Fruit fly (Drosophila melanogaster): ENCODE data around the gene Acbp3.
A peak's percentile ranks its signal among the peaks of the same experiment; 100 is the strongest.

The Acbp3 gene

DNA sequence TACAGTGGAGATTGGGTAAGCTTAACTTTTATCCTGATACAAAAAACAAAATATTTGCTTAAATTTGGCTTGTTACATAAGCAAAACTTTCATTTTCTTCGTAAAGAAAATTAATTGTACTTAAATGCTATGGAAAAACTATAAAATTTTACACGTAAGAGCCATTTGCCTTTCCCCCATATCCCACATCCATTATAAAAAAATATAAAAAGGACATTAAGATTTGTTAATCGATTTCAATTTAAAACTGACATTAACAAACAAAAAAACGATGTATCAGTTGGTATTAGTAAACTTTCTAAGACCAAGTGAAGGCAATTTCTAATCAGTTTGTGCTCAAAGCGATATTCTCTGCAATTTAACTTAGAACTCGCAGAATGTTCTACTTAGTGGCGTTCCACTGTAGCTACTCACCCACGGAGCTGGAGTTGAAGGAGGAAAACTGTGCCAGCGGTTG lies 24.9 kb downstream of the Acbp3 start (continued):
- no peak for TF ChIP-seq usp (GFP tag; optimal IDR thresholded peaks at IDR 0.05)
- TF ChIP-seq Scr (GFP tag; IDR thresholded peaks at IDR 0.05; ENCODE audit: partially characterized antibody), result no peak
- TF ChIP-seq chn (GFP tag; optimal IDR thresholded peaks at IDR 0.05), result peak; percentile 20
- TF ChIP-seq Awh (GFP tag; IDR thresholded peaks at IDR 0.05), result no peak
- no peak for TF ChIP-seq Dad (GFP tag; optimal IDR thresholded peaks at IDR 0.05)
- no peak for TF ChIP-seq Gug (GFP tag; IDR thresholded peaks at IDR 0.05)
- no peak for TF ChIP-seq Aef1 (GFP tag; IDR thresholded peaks at IDR 0.05)
- TF ChIP-seq CG32532 (GFP tag; IDR thresholded peaks at IDR 0.05), result no peak
- TF ChIP-seq dmrt99B (tag; optimal IDR thresholded peaks at IDR 0.05), result peak; percentile 44
- TF ChIP-seq Asciz (GFP tag; optimal IDR thresholded peaks at IDR 0.05), result no peak
- peak; percentile 49 for TF ChIP-seq CG2678 (tag; optimal IDR thresholded peaks at IDR 0.05)
- peak; percentile 14 for TF ChIP-seq CG1602 (GFP tag; optimal IDR thresholded peaks at IDR 0.05)
- no peak for TF ChIP-seq CHES-1-like (GFP tag; optimal IDR thresholded peaks at IDR 0.05)
- no peak for TF ChIP-seq CG16863 (GFP tag; optimal IDR thresholded peaks at IDR 0.05)
- TF ChIP-seq CG14860 (GFP tag; IDR thresholded peaks at IDR 0.05; ENCODE audit: partially characterized antibody), result no peak
- no peak for TF ChIP-seq CG11247 (GFP tag; IDR thresholded peaks at IDR 0.05)
- TF ChIP-seq Oaz (GFP tag; IDR thresholded peaks at IDR 0.05), result no peak
- TF ChIP-seq Hsf (GFP tag; optimal IDR thresholded peaks at IDR 0.05), result peak; percentile 36
- peak; percentile 29 for TF ChIP-seq CG14710 (tag; optimal IDR thresholded peaks at IDR 0.05)
- peak; percentile 57 for TF ChIP-seq gem (tag; optimal IDR thresholded peaks at IDR 0.05)
- no peak for TF ChIP-seq stc (GFP tag; IDR thresholded peaks at IDR 0.05)
- TF ChIP-seq cas (GFP tag; IDR thresholded peaks at IDR 0.05), result no peak
- peak; percentile 33 for TF ChIP-seq CG12391 (tag; optimal IDR thresholded peaks at IDR 0.05)
- TF ChIP-seq amos (GFP tag; IDR thresholded peaks at IDR 0.05; ENCODE audit: partially characterized antibody), result no peak
- TF ChIP-seq ATbp (GFP tag; optimal IDR thresholded peaks at IDR 0.05), result no peak
- no peak for TF ChIP-seq pfk (GFP tag; optimal IDR thresholded peaks at IDR 0.05)
- TF ChIP-seq esg (GFP tag; conservative IDR thresholded peaks at IDR 0.05), result no peak
- no peak for TF ChIP-seq ind (GFP tag; optimal IDR thresholded peaks at IDR 0.05)
- TF ChIP-seq vnd (GFP tag; IDR thresholded peaks at IDR 0.05; ENCODE audit: partially characterized antibody), result no peak
- no peak for TF ChIP-seq twi (tag; optimal IDR thresholded peaks at IDR 0.05)
- no peak for TF ChIP-seq ash1 (GFP tag; optimal IDR thresholded peaks at IDR 0.05)

DNA sequence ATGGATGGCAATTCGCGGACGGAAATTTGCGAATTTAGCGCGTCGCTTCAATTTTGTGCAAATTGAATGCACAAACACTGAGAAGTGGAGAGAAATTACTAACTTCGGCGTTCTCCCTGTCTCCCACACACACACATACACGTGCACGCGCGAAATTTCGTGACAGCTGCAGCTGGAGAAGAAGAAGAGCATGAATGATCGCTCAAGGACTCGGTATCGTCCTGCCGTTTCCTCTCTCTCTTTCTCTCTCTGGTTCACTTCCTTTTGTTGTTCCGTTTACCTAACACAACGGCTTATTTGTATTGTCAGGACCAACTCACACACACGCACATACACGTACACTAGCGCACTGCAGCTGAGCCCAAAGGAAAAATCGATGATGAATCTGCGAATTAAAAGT lies 25.6 kb downstream of the Acbp3 start:
- TF ChIP-seq cg (GFP tag; optimal IDR thresholded peaks at IDR 0.05) (peak; percentile 62), onecut (GFP tag; IDR thresholded peaks at IDR 0.05) (peak; percentile 87), sc (optimal IDR thresholded peaks at IDR 0.05) (no peak), sc (GFP tag; optimal IDR thresholded peaks at IDR 0.05) (no peak), ac (GFP tag; optimal IDR thresholded peaks at IDR 0.05) (peak; percentile 47), CG17568 (GFP tag; optimal IDR thresholded peaks at IDR 0.05) (no peak), abd-A (tag; optimal IDR thresholded peaks at IDR 0.05) (no peak), Poxn (GFP tag; IDR thresholded peaks at IDR 0.05) (0 out of 2 replicates have a peak, but pooled peaks have one; percentile 5), sima (GFP tag; optimal IDR thresholded peaks at IDR 0.05) (no peak), CG5245 (GFP tag; optimal IDR thresholded peaks at IDR 0.05) (no peak), CG1602 (GFP tag; optimal IDR thresholded peaks at IDR 0.05) (no peak), CG14441 (GFP tag; IDR thresholded peaks at IDR 0.05) (no peak), CG2120 (GFP tag; optimal IDR thresholded peaks at IDR 0.05) (no peak), ase (GFP tag; IDR thresholded peaks at IDR 0.05) (no peak), CG12769 (tag; optimal IDR thresholded peaks at IDR 0.05) (no peak), CG13296 (GFP tag; optimal IDR thresholded peaks at IDR 0.05) (no peak), Trl (optimal IDR thresholded peaks at IDR 0.05) (peak in 1 of 2 experiments; percentile 25), Trl (GFP tag; optimal IDR thresholded peaks at IDR 0.05) (no peak), da (GFP tag; optimal IDR thresholded peaks at IDR 0.05) (peak; percentile 48), nmo (GFP tag; optimal IDR thresholded peaks at IDR 0.05) (no peak), prd (optimal IDR thresholded peaks at IDR 0.05) (no peak), prd (GFP tag; IDR thresholded peaks at IDR 0.05) (peak; percentile 16; the same call in 1 of the 3 replicates), CG15479 (GFP tag; optimal IDR thresholded peaks at IDR 0.05) (peak; percentile 61), tio (GFP tag; optimal IDR thresholded peaks at IDR 0.05) (no peak)

All from whole organism, embryonic.